Worm (Caenorhabditis elegans) whole organism, early embryonic: Measurements from ENCODE around the gene F25D1.5.

Experiments used
- B0310.2 ChIP-seq: sonication (generic microtip); optimal IDR thresholded peaks from 2 replicates; lab custom pipeline; 2016; ENCODE audit warnings: mild to moderate bottlenecking, missing genetic modification characterization, missing compliant biosample characterization
- F13C5.2 ChIP-seq: sonication (generic microtip); optimal IDR thresholded peaks from 2 replicates; lab custom pipeline; 2017; ENCODE audit warnings: mild to moderate bottlenecking, missing genetic modification characterization, inconsistent platforms, missing compliant biosample characterization
- aly-1 ChIP-seq: sonication (generic microtip); optimal IDR thresholded peaks from 2 replicates; lab custom pipeline; 2016; ENCODE audit warnings: missing genetic modification characterization, missing compliant biosample characterization
- ama-1 ChIP-seq: fragments of 150-350 bp; optimal IDR thresholded peaks from 2 replicates; lab custom pipeline; 2014
- ceh-13 ChIP-seq: fragments of 200-800 bp; sonication (Bioruptor generic); optimal IDR thresholded peaks from 2 replicates; lab custom pipeline; 2018; ENCODE audit warnings: mild to moderate bottlenecking, missing genetic modification characterization, missing compliant biosample characterization
- ceh-36 ChIP-seq: sonication (generic microtip); optimal IDR thresholded peaks from 2 replicates; lab custom pipeline; 2016; ENCODE audit warnings: missing genetic modification characterization, inconsistent platforms, missing compliant biosample characterization
- ets-7 ChIP-seq: sonication (generic microtip); optimal IDR thresholded peaks from 2 replicates; lab custom pipeline; 2016; ENCODE audit warnings: missing genotype, missing genetic modification characterization, missing compliant biosample characterization
- flt-1 ChIP-seq: fragments of 200-800 bp; sonication (Bioruptor generic); IDR thresholded peaks from 2 replicates; pipeline ENCODE4 v1.3.6; 2022; ENCODE audit warnings: missing genetic modification characterization, missing compliant biosample characterization
- hmbx-1 ChIP-seq: sonication (generic microtip); optimal IDR thresholded peaks from 2 replicates; lab custom pipeline; 2016; ENCODE audit warnings: mild to moderate bottlenecking, missing genetic modification characterization, missing compliant biosample characterization
- hmg-4 ChIP-seq: fragments of 200-800 bp; sonication (Bioruptor generic); optimal IDR thresholded peaks from 2 replicates; lab custom pipeline; 2018; ENCODE audit warnings: mild to moderate bottlenecking, missing genetic modification characterization, missing compliant biosample characterization
- hnd-1 ChIP-seq: sonication (generic microtip); optimal IDR thresholded peaks from 2 replicates; lab custom pipeline; 2016; ENCODE audit warnings: missing genetic modification characterization, missing compliant biosample characterization
- pes-1 ChIP-seq: fragments of 200-800 bp; sonication (Bioruptor generic); IDR thresholded peaks from 2 replicates; pipeline ENCODE4 v1.3.6; 2022; ENCODE audit warnings: missing genetic modification reagents, missing genetic modification characterization, missing compliant biosample characterization
- scrt-1 ChIP-seq: fragments of 200-800 bp; sonication (Bioruptor generic); IDR thresholded peaks from 2 replicates; pipeline ENCODE4 v1.3.6; 2022; ENCODE audit warnings: missing genetic modification characterization, missing compliant biosample characterization
- sea-1 ChIP-seq: fragments of 200-800 bp; sonication (Bioruptor generic); conservative IDR thresholded peaks from 2 replicates; pipeline ENCODE4 v1.3.6; 2022; ENCODE audit warnings: missing genetic modification characterization, missing compliant biosample characterization
- tbx-11 ChIP-seq: fragments of 200-800 bp; sonication (Bioruptor generic); IDR thresholded peaks from 2 replicates; pipeline ENCODE4 v1.3.6; 2022; ENCODE audit warnings: missing genetic modification characterization, missing compliant biosample characterization
- tbx-37 ChIP-seq: fragments of 200-800 bp; sonication (Bioruptor generic); conservative IDR thresholded peaks from 2 replicates; pipeline ENCODE4 v1.3.6; 2022; ENCODE audit warnings: missing genetic modification reagents, missing genetic modification characterization, missing compliant biosample characterization
- tra-4 ChIP-seq: sonication (generic microtip); optimal IDR thresholded peaks from 2 replicates; lab custom pipeline; 2017; ENCODE audit warnings: missing genetic modification characterization, missing compliant biosample characterization

F25D1.5 gene

DNA sequence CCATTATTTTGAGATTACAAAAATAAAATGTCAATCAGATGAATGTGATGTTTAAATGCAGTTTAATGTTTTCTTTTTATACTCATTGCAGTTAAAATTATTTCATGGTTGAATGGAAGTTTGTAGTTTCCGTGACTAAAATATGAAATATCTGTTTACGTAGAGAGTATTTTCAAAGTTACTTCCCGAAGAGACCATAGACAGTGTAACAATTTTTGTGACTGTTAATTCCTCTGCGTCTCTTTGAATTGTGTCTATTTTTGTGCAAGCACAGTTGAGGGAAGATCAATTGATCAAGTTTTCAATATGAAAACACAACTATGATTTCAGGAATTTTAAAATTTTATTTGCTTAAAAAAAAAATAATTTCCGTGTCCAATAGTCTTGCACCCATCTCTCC is at the start of gene F25D1.5:
Gene F25D1.5, minus strand, starts transcription at position 35 of the 400 bp plus-strand sequence.
- TF ChIP-seq ets-7 (no peak), hmg-4 (no peak), hnd-1 (tag; lab: Kevin White, UChicago) (no peak), aly-1 (tag; lab: Kevin White, UChicago) (no peak), tbx-11 (no peak), ama-1 (lab: Kevin White, UChicago) (no peak), B0310.2 (tag; lab: Kevin White, UChicago) (no peak), tra-4 (tag; lab: Kevin White, UChicago) (no peak), pes-1 (GFP tag; lab: Robert Waterston, UW) (no peak), tbx-37 (GFP tag; lab: Robert Waterston, UW) (no peak), flt-1 (GFP tag; lab: Robert Waterston, UW) (no peak)

DNA sequence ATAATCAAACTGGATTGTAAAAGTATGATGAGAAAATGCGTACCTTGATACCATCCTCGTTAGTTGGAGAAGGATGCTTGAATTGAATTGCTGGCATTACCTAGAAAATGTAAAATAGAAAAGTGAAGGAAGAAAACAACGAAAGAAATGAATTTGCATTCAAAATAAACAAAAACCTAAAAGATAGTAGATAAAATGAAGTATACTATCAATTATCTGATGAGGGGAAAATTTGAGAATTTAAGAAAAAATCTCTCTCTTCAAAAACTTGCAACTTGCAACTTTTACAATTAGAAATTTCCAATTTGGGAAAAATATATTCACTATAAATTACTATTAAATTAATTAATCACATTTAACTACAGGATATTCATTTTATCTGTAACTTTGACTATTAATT is 48.2 kb upstream of the F25D1.5 start, which contains the start of gene T21C9.11:
Gene T21C9.11, minus strand, starts transcription at position 101 of the 400 bp plus-strand sequence.
- TF ChIP-seq B0310.2 (tag; lab: Kevin White, UChicago) (no peak), hmbx-1 (tag; lab: Kevin White, UChicago) (no peak), tbx-37 (GFP tag; lab: Robert Waterston, UW) (no peak), tra-4 (tag; lab: Kevin White, UChicago) (no peak), scrt-1 (GFP tag; lab: Robert Waterston, UW) (no peak), sea-1 (GFP tag; lab: Robert Waterston, UW) (no peak), F13C5.2 (tag; lab: Kevin White, UChicago) (no peak), flt-1 (GFP tag; lab: Robert Waterston, UW) (no peak), ceh-13 (GFP tag; lab: Kevin White, UChicago) (no peak), pes-1 (GFP tag; lab: Robert Waterston, UW) (no peak)

DNA sequence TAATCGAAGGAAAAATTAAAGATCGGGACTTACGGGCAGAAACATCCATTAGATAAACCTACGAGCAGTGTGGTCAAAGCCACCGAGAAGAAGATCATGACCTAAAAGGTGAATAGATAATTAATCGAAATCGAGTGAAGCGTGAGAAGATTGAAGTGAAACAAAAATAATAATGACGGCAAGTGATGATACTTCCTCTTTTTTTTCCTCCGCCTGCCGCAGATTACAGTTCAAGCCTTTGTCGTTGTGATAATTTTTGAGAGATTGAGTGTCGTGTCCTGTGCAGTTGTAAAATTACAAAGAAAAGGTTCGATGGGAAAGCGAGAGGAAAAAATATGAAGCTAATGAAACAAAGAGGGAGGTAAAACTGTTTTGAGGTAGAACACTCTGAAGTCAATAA is 45.9 kb upstream of the F25D1.5 start, which contains the start of gene T21C9.9:
Gene T21C9.9, minus strand, starts transcription at position 101 of the 400 bp plus-strand sequence.
- TF ChIP-seq ceh-36 (no peak), ets-7 (no peak), ama-1 (lab: Kevin White, UChicago) (no peak), pes-1 (GFP tag; lab: Robert Waterston, UW) (no peak), hmg-4 (no peak), scrt-1 (GFP tag; lab: Robert Waterston, UW) (no peak), tbx-11 (no peak), aly-1 (tag; lab: Kevin White, UChicago) (no peak), tra-4 (tag; lab: Kevin White, UChicago) (no peak), F13C5.2 (tag; lab: Kevin White, UChicago) (no peak), tbx-37 (GFP tag; lab: Robert Waterston, UW) (no peak), sea-1 (GFP tag; lab: Robert Waterston, UW) (no peak), B0310.2 (tag; lab: Kevin White, UChicago) (no peak)

DNA sequence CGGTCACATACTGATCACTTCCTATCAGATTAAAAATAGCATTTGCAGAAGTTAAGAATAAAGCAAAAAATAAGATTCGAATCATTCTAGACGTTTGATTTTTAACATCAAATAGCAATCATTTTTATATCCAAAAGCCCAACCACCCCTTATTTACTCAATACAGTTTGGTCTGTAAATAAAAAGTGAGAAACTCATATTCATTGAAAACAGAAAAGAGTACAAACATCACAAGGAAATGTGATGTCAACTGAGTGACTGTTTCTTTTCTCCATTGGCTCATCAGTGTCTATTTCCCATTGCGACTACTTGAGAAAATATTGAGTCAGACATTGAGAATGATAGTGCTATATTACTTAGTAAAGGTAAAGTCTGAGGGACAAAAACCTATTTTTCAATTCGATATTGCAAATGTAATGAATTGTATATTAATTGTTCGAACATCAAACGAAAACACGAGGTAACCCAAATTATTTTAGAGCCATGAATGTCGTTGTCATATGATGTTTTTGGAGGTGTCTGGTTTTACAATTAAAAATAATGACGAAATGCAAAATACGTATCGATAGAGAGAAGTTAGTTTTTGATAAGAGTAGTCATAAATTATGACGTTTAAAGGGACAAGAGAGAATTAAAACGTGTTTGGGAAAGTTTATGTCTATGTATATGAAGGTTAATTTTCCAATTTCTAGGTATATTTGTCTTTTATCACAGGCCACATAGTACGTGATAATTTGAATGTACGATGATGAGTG is 43.4 kb upstream of the F25D1.5 start, which contains the start of gene ttr-23:
Gene ttr-23, minus strand, starts transcription at position 87 of the 755 bp plus-strand sequence.
- TF ChIP-seq ceh-36 (no peak), ets-7 (no peak), sea-1 (GFP tag; lab: Robert Waterston, UW) (no peak), hmbx-1 (tag; lab: Kevin White, UChicago) (no peak), tbx-37 (GFP tag; lab: Robert Waterston, UW) (no peak), pes-1 (GFP tag; lab: Robert Waterston, UW) (no peak), hnd-1 (tag; lab: Kevin White, UChicago) (no peak), F13C5.2 (tag; lab: Kevin White, UChicago) (no peak), ama-1 (lab: Kevin White, UChicago) (no peak)

DNA sequence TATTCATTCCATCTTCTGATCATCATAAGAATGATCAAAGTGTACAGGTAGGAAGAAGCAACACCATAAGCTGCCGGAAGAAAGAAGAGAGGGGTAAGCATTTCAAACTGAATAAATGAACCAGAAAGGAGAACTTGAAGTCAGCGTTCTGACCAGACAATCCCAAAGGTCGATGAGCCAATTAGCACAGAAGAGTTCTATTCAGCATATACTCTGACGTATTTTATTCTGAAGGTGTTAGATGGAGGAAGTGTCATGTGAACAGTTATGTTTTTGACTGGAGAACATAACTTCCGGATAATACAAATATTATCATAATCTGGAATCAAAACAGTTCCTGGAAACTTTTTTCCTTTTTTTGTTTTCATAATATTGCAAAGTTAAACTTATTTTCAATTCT is 42.1 kb upstream of the F25D1.5 start, which contains the start of gene srg-32:
Gene srg-32, minus strand, starts transcription at position 101 of the 400 bp plus-strand sequence.
- no peak for TF ChIP-seq ama-1 (lab: Kevin White, UChicago)
- no peak for TF ChIP-seq hnd-1 (tag; lab: Kevin White, UChicago)
- no peak for TF ChIP-seq ceh-13 (GFP tag; lab: Kevin White, UChicago)

DNA sequence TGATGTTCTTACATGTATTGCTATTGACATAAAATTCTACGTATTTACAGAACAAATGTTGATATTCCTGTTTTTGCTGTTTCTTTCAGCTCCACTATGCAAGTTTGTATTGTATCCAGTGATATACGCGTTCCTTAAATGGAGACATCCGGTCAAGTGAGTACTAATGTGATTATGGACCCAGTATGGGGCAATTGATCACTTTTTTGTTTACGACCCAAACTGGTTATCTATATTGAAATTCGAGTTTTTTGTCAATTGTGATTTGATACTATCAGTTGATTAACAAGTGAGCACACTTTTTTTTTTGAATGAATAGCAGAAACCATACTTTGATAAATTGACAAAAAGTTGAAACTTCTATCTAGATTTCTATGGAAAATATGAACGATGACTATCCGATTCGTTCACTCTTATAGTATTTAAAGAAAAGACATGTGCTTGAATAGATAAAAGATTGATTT is 35.3 kb upstream of the F25D1.5 start, which contains the start of gene T21C9.6:
Gene T21C9.6, plus strand, starts transcription at position 51 of the 464 bp plus-strand sequence.
- no peak for TF ChIP-seq F13C5.2 (tag; lab: Kevin White, UChicago)
- no peak for TF ChIP-seq tbx-37 (GFP tag; lab: Robert Waterston, UW)
- TF ChIP-seq B0310.2 (tag; lab: Kevin White, UChicago): no peak
- no peak for TF ChIP-seq hnd-1 (tag; lab: Kevin White, UChicago)
- no peak for TF ChIP-seq tra-4 (tag; lab: Kevin White, UChicago)
- no peak for TF ChIP-seq ceh-13 (GFP tag; lab: Kevin White, UChicago)
- no peak for TF ChIP-seq ets-7
- no peak for TF ChIP-seq flt-1 (GFP tag; lab: Robert Waterston, UW)
- TF ChIP-seq hmg-4: no peak
- no peak for TF ChIP-seq pes-1 (GFP tag; lab: Robert Waterston, UW)
- no peak for TF ChIP-seq hmbx-1 (tag; lab: Kevin White, UChicago)

DNA sequence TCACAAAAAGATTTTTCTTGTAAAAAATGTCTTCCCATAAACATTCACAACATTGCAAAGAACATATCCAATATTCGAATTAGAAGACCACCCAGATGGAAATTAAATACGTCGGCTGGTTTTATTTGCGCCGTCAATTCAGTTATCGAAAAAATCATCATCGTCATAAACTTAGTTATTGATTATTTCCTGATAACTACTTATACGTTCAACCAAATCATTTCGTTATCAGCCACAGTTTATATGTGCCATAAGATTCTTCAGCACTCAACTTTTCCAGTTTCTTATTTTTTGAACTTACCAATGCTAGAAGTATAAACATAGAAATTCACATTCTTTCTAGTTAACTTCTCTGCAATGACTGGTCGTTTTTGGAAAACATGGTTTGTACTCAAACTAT is 34.1 kb upstream of the F25D1.5 start:
- TF ChIP-seq scrt-1 (GFP tag; lab: Robert Waterston, UW): no peak
